Fruit fly (Drosophila melanogaster): ENCODE data around the gene CG6321.

CG6321 gene

dm6 chr3L:11091943-11092609, 31.1 kb upstream of the CG6321 start (continued):
- peak; percentile 5 for TF ChIP-seq mirr (GFP tag; optimal IDR thresholded peaks at IDR 0.05)
- TF ChIP-seq Atf3 (GFP tag; optimal IDR thresholded peaks at IDR 0.05): no peak
- TF ChIP-seq hth (optimal IDR thresholded peaks at IDR 0.05): no peak
- peak; percentile 84 for TF ChIP-seq chm (GFP tag; IDR thresholded peaks at IDR 0.05)
- TF ChIP-seq CG11456 (GFP tag; IDR thresholded peaks at IDR 0.05): peak; percentile 67; the same call in 2 of the 3 replicates
- TF ChIP-seq BtbVII (GFP tag; optimal IDR thresholded peaks at IDR 0.05): no peak
- no peak for TF ChIP-seq luna (GFP tag; optimal IDR thresholded peaks at IDR 0.05)
- peak; percentile 53 for TF ChIP-seq CG8944 (GFP tag; optimal IDR thresholded peaks at IDR 0.05)
- no peak for TF ChIP-seq CG11696 (GFP tag; IDR thresholded peaks at IDR 0.05)
- TF ChIP-seq CG2712 (tag; optimal IDR thresholded peaks at IDR 0.05): peak; percentile 24
- TF ChIP-seq gsb (GFP tag; IDR thresholded peaks at IDR 0.05): no peak
- TF ChIP-seq CG10147 (GFP tag; optimal IDR thresholded peaks at IDR 0.05): no peak
- TF ChIP-seq MESR4 (GFP tag; optimal IDR thresholded peaks at IDR 0.05): no peak
- 0 out of 3 replicates have a peak, but pooled peaks have one; percentile 15 for TF ChIP-seq CG11695 (GFP tag; IDR thresholded peaks at IDR 0.05)
- no peak for TF ChIP-seq CG10565 (GFP tag; optimal IDR thresholded peaks at IDR 0.05)
- TF ChIP-seq trem (tag; optimal IDR thresholded peaks at IDR 0.05): peak; percentile 32
- no peak for TF ChIP-seq sisA (GFP tag; IDR thresholded peaks at IDR 0.05)
- no peak for TF ChIP-seq CG2202 (tag; optimal IDR thresholded peaks at IDR 0.05)
- peak; percentile 19; the same call in 1 of the 2 replicates for TF ChIP-seq H2.0 (GFP tag; IDR thresholded peaks at IDR 0.05)
- TF ChIP-seq CG6654 (GFP tag; optimal IDR thresholded peaks at IDR 0.05): peak; percentile 14
- peak; percentile 22 for TF ChIP-seq CG9609 (GFP tag; optimal IDR thresholded peaks at IDR 0.05)
- TF ChIP-seq CG6254 (GFP tag; optimal IDR thresholded peaks at IDR 0.05): peak; percentile 26
- peak; percentile 47 for TF ChIP-seq Vsx1 (GFP tag; optimal IDR thresholded peaks at IDR 0.05)
- TF ChIP-seq zen2 (GFP tag; IDR thresholded peaks at IDR 0.05; ENCODE audit: partially characterized antibody): no peak
- peak; percentile 45; the same call in 1 of the 2 replicates for TF ChIP-seq Scr (GFP tag; IDR thresholded peaks at IDR 0.05; ENCODE audit: partially characterized antibody)
- no peak for TF ChIP-seq ab (GFP tag; optimal IDR thresholded peaks at IDR 0.05)
- TF ChIP-seq rib (GFP tag; IDR thresholded peaks at IDR 0.05): no peak
- TF ChIP-seq stwl (tag; optimal IDR thresholded peaks at IDR 0.05): peak; percentile 85
- TF ChIP-seq Six4 (GFP tag; optimal IDR thresholded peaks at IDR 0.05): peak; percentile 28
- no peak for TF ChIP-seq CG1024 (GFP tag; IDR thresholded peaks at IDR 0.05)
- TF ChIP-seq CG12391 (tag; optimal IDR thresholded peaks at IDR 0.05): peak; percentile 34
- TF ChIP-seq CG12104 (GFP tag; optimal IDR thresholded peaks at IDR 0.05): no peak
- TF ChIP-seq Trl (optimal IDR thresholded peaks at IDR 0.05): no peak
- TF ChIP-seq Trl (GFP tag; optimal IDR thresholded peaks at IDR 0.05): peak; percentile 68
- TF ChIP-seq jing (GFP tag; optimal IDR thresholded peaks at IDR 0.05): no peak
- peak; percentile 78 for TF ChIP-seq sob (GFP tag; IDR thresholded peaks at IDR 0.05)
- no peak for TF ChIP-seq CG1832 (GFP tag; optimal IDR thresholded peaks at IDR 0.05)
- no peak for TF ChIP-seq da (GFP tag; optimal IDR thresholded peaks at IDR 0.05)
- TF ChIP-seq HLHmδ (GFP tag; optimal IDR thresholded peaks at IDR 0.05): peak; percentile 33
- no peak for TF ChIP-seq ro (GFP tag; IDR thresholded peaks at IDR 0.05)
- TF ChIP-seq CG11085 (GFP tag; IDR thresholded peaks at IDR 0.05): no peak
- peak; percentile 18 for TF ChIP-seq disco-r (GFP tag; optimal IDR thresholded peaks at IDR 0.05)
- peak; percentile 57 for TF ChIP-seq Mes4 (GFP tag; optimal IDR thresholded peaks at IDR 0.05)
- no peak for TF ChIP-seq tna (GFP tag; IDR thresholded peaks at IDR 0.05; ENCODE audit: partially characterized antibody)
- TF ChIP-seq fu2 (GFP tag; optimal IDR thresholded peaks at IDR 0.05): peak; percentile 34
- peak; percentile 48 for TF ChIP-seq slbo (GFP tag; IDR thresholded peaks at IDR 0.05)
- TF ChIP-seq inv (GFP tag; IDR thresholded peaks at IDR 0.05; ENCODE audit: partially characterized antibody): no peak
- peak; percentile 30; the same call in 1 of the 2 replicates for TF ChIP-seq Ptx1 (GFP tag; IDR thresholded peaks at IDR 0.05)
- TF ChIP-seq NC2α (GFP tag; optimal IDR thresholded peaks at IDR 0.05): no peak
- no peak for TF ChIP-seq CG32767 (GFP tag; IDR thresholded peaks at IDR 0.05)
- TF ChIP-seq Tbp (GFP tag; optimal IDR thresholded peaks at IDR 0.05): no peak

All from whole organism, embryonic.